Worm (Caenorhabditis elegans): ENCODE measurements around the gene ZC196.8.
"Not testable (repeated sequence)": the region's sequence is repeated elsewhere in the genome, so short reads cannot be mapped to it uniquely, and the experiment has no call there.

The ZC196.8 gene

DNA sequence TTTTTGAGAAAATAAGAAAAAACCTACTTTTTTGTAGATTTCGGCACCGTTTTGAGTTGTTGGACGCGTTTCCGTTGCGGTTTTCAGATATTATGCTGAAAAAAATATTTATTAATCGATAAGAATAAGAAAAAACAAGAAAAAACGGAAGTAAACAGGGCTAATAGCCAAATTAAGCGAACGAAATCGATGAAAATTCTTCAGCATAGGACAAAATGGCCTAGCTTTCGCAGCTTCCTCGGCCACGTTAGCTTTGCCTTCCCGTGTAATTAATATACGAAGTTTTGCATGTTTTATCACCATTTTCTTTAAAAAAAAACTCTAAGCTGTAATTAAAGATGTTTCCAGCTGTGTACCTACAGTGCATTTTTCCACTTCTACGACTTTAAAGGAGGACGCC lies 25.8 kb downstream of the ZC196.8 start, which contains the start of gene ZC190.10:
ZC190.10 (minus strand) TSS at position 101 of the 400 bp plus-strand sequence.
- not testable (repeated sequence) for TF ChIP-seq dve-1, ceh-31, fkh-6 (tag; optimal IDR thresholded peaks at IDR 0.05)

DNA sequence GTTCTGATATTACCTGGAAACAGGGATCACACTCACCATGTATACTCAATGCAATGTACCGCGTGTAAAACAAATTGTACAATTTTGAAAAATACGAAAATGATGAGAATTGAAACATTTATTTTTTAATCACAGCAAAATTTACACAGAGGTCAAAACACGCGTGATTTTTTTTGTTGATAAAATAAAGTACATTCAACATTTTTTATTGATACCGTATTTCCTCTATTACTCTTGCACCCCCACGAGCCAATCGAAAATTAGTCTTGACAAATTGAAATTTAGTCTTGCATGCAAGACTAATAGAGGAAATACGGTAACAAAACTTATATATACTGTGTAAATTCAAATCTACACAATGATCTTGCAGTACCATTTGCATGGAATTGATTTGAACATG lies 34.4 kb downstream of the ZC196.8 start, which contains the start of gene ZC190.8:
ZC190.8 (minus strand) TSS at position 101 of the 400 bp plus-strand sequence.
- TF ChIP-seq ceh-45 (GFP tag; IDR thresholded peaks at IDR 0.05) (no peak), odd-2 (tag; optimal IDR thresholded peaks at IDR 0.05) (no peak), unc-42 (tag; optimal IDR thresholded peaks at IDR 0.05) (no peak), ref-2 (tag; optimal IDR thresholded peaks at IDR 0.05) (no peak), gmeb-2 (tag; optimal IDR thresholded peaks at IDR 0.05) (no peak), sox-4 (tag; optimal IDR thresholded peaks at IDR 0.05) (no peak), sox-2 (GFP tag; IDR thresholded peaks at IDR 0.05) (no peak), hlh-15 (tag; optimal IDR thresholded peaks at IDR 0.05) (no peak), ttx-3 (tag; optimal IDR thresholded peaks at IDR 0.05) (no peak), mec-3 (tag; optimal IDR thresholded peaks at IDR 0.05; ENCODE audit: borderline replicate concordance) (no peak), ceh-30 (tag; optimal IDR thresholded peaks at IDR 0.05) (no peak), ceh-6 (GFP tag; optimal IDR thresholded peaks at IDR 0.05) (no peak), unc-3 (GFP tag; conservative IDR thresholded peaks at IDR 0.05) (no peak), unc-3 (tag; optimal IDR thresholded peaks at IDR 0.05) (no peak), pqm-1 (tag; optimal IDR thresholded peaks at IDR 0.05) (no peak)

DNA sequence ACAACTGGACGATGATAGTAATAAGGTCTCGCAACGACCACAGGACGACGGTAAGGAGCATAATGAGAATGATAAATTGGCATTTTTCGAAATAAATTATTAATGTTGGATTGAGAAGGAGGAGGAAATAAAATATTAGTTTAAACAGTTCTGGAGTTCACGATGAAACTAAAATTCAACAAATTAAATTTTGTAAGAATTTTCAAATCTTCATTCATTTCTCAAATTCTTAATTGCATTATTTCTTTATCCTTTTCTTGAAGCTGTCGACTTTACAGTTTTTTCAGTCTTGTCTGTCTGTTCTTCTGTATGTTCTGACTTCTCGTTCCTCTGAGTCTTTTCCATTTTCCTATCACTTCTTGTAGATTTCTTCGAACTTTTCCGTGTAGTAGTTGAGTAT lies 35.3 kb downstream of the ZC196.8 start, which contains the start of gene ZC190.7:
ZC190.7 (minus strand) TSS at position 101 of the 400 bp plus-strand sequence.
- no peak for TF ChIP-seq sox-2 (GFP tag; IDR thresholded peaks at IDR 0.05)
- no peak for TF ChIP-seq K02D7.2 (tag; optimal IDR thresholded peaks at IDR 0.05)
- no peak for TF ChIP-seq ceh-31 (tag; optimal IDR thresholded peaks at IDR 0.05)
- no peak for TF ChIP-seq ceh-6 (GFP tag; optimal IDR thresholded peaks at IDR 0.05)
- TF ChIP-seq unc-55 (GFP tag; optimal IDR thresholded peaks at IDR 0.05): no peak
- TF ChIP-seq che-1 (tag; optimal IDR thresholded peaks at IDR 0.05): no peak
- no peak for TF ChIP-seq ahr-1 (tag; optimal IDR thresholded peaks at IDR 0.05)
- TF ChIP-seq fax-1 (tag; optimal IDR thresholded peaks at IDR 0.05): no peak
- no peak for TF ChIP-seq ceh-30 (tag; optimal IDR thresholded peaks at IDR 0.05)

DNA sequence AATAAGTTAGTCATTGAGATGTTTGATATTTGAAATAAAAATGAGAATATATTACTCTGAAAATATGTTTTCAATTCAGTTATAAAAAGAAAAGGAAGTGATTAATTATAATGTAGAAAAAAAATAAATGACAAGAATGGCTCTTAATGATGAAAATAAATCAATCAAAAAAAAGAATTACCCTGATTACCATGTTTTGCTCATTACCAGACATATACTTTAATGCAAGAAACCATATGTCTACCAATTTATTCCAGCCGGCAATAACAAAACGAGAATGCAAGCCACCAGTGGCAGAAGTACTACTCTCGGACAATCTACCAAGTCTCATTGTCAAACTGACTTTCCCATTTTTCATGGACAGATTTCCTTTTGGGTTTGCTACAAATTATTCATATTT lies 38.3 kb downstream of the ZC196.8 start:
- no peak for TF ChIP-seq syd-9 (tag; optimal IDR thresholded peaks at IDR 0.05)

DNA sequence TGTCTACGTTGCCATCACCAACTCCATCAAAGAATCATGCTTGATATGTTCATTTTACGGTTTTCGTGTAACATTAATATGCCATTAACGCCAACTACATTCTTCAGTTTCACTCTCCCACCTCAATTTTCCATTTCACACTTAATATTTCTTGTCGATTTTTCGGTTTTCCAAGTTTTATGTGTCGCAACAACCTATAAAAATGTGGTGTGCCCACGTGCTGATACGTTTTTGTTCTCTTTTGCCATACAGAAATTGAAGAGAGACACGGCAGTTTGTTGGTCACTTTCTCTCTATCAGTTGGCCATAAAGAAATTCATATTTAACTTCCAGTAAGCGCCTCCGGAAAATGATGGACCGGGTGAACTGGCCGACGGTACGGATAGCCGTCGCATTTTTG lies 39.3 kb downstream of the ZC196.8 start, which contains the start of gene cln-3.3:
cln-3.3 (plus strand) TSS at position 334 of the 400 bp plus-strand sequence.
- TF ChIP-seq gmeb-2 (tag; optimal IDR thresholded peaks at IDR 0.05) (no peak), C38D4.7 (GFP tag; optimal IDR thresholded peaks at IDR 0.05) (no peak), ama-1 (optimal IDR thresholded peaks at IDR 0.05) (no peak), hlh-15 (tag; optimal IDR thresholded peaks at IDR 0.05) (no peak), sox-2 (GFP tag; IDR thresholded peaks at IDR 0.05) (no peak), lim-6 (tag; optimal IDR thresholded peaks at IDR 0.05) (no peak), ztf-16 (tag; optimal IDR thresholded peaks at IDR 0.05) (no peak), ceh-18 (tag; optimal IDR thresholded peaks at IDR 0.05) (no peak), eyg-1 (tag; optimal IDR thresholded peaks at IDR 0.05) (no peak), pha-2 (tag; optimal IDR thresholded peaks at IDR 0.05) (no peak), fax-1 (tag; optimal IDR thresholded peaks at IDR 0.05) (no peak), mec-3 (tag; optimal IDR thresholded peaks at IDR 0.05; ENCODE audit: borderline replicate concordance) (no peak), ets-4 (tag; optimal IDR thresholded peaks at IDR 0.05) (no peak), pros-1 (tag; optimal IDR thresholded peaks at IDR 0.05) (no peak), ceh-24 (tag; optimal IDR thresholded peaks at IDR 0.05) (no peak)

Measured in whole organism, late embryonic.